Fruit fly (Drosophila melanogaster) whole organism, adult: Measurements from ENCODE around the gene CG13365.

Source experiments
- CG11617 ChIP-seq: fragments of 200-800 bp; sonication (Bioruptor generic); optimal IDR thresholded peaks from 2 replicates; lab custom pipeline; 2017; ENCODE audit warnings: mild to moderate bottlenecking, missing biosample characterization, missing genetic modification reagents, missing genetic modification characterization
- CG12768 ChIP-seq: fragments of 200-800 bp; sonication (Bioruptor generic); optimal IDR thresholded peaks from 2 replicates; lab custom pipeline; 2017; ENCODE audit warnings: missing biosample characterization, missing genetic modification characterization, mild to moderate bottlenecking, moderate library complexity, missing genetic modification reagents
- CG14711 ChIP-seq: fragments of 200-800 bp; sonication (Bioruptor generic); optimal IDR thresholded peaks from 2 replicates; lab custom pipeline; 2018; ENCODE audit warnings: missing biosample characterization, mild to moderate bottlenecking, missing genetic modification characterization, moderate library complexity
- CG33017 ChIP-seq: fragments of 200-800 bp; sonication (Bioruptor generic); optimal IDR thresholded peaks from 2 replicates; lab custom pipeline; 2018; ENCODE audit warnings: missing biosample characterization, mild to moderate bottlenecking, missing genetic modification characterization, moderate library complexity
- CG5204 ChIP-seq: fragments of 200-800 bp; sonication (Bioruptor generic); optimal IDR thresholded peaks from 2 replicates; lab custom pipeline; 2016; ENCODE audit warnings: missing biosample characterization, missing genetic modification characterization
- CG7045 ChIP-seq: fragments of 200-800 bp; sonication (Bioruptor generic); optimal IDR thresholded peaks from 2 replicates; lab custom pipeline; 2017; ENCODE audit warnings: missing biosample characterization, mild to moderate bottlenecking, missing genetic modification characterization
- Clk ChIP-seq: fragments of 200-800 bp; sonication (Bioruptor generic); optimal IDR thresholded peaks from 2 replicates; lab custom pipeline; 2017; ENCODE audit warnings: missing biosample characterization, missing genetic modification characterization
- Crg-1 ChIP-seq: fragments of 200-800 bp; sonication (Bioruptor generic); optimal IDR thresholded peaks from 2 replicates; lab custom pipeline; 2016; ENCODE audit warnings: missing biosample characterization, missing genetic modification characterization
- Mnt ChIP-seq: fragments of 200-800 bp; sonication (Bioruptor generic); optimal IDR thresholded peaks from 2 replicates; lab custom pipeline; 2016; ENCODE audit warnings: missing biosample characterization, mild to moderate bottlenecking, missing genetic modification characterization
- bab1 ChIP-seq: fragments of 200-800 bp; sonication (Bioruptor generic); optimal IDR thresholded peaks from 3 replicates; lab custom pipeline; 2019; ENCODE audit warnings: missing biosample characterization, mild to moderate bottlenecking, missing genetic modification characterization, moderate library complexity
- cic ChIP-seq: fragments of 200-800 bp; sonication (Bioruptor generic); optimal IDR thresholded peaks from 2 replicates; lab custom pipeline; 2017; ENCODE audit warnings: missing biosample characterization, mild to moderate bottlenecking, missing genetic modification characterization, moderate library complexity
- cnc ChIP-seq, 2 experiments: fragments of >200 bp; optimal IDR thresholded peaks; 2 replicates each; lab custom pipeline; 2017
- ovo ChIP-seq: fragments of 200-800 bp; sonication (Bioruptor generic); optimal IDR thresholded peaks from 2 replicates; lab custom pipeline; 2016; ENCODE audit warnings: missing biosample characterization, missing genetic modification characterization
- pad ChIP-seq: fragments of 200-800 bp; sonication (Bioruptor generic); optimal IDR thresholded peaks from 3 replicates; lab custom pipeline; 2017; ENCODE audit warnings: missing biosample characterization, missing genetic modification characterization, mild to moderate bottlenecking, moderate library complexity, missing genetic modification reagents
- tj ChIP-seq: fragments of 200-800 bp; sonication (Bioruptor generic); optimal IDR thresholded peaks from 3 replicates; lab custom pipeline; 2017; ENCODE audit warnings: missing biosample characterization, mild to moderate bottlenecking, missing genetic modification characterization, moderate library complexity
- toe ChIP-seq: fragments of 200-800 bp; sonication (Bioruptor generic); optimal IDR thresholded peaks from 2 replicates; lab custom pipeline; 2016; ENCODE audit warnings: missing biosample characterization, missing genetic modification characterization

CG13365 gene

DNA sequence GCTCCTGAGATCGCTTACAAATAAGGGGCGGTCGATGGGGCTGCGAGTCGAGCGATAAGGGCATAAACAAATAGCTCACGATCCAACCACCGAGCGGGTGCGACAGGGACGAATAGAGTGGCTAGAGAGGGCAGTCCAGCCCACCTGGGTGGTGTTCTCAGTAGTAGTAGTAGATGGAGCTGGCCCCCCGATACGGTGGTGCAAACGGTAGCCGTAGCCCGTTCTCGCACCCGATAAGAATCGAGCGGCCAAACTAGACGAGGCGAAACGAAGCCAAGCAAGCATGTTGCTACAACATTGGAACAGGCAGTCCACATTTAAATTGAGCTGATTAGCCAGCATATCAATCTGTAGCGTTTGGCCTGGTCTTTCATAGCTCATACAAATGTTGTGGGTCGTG, 40.4 kb downstream of the CG13365 start:
- no peak for TF ChIP-seq CG33017
- no peak for TF ChIP-seq cnc (optimal IDR thresholded peaks at IDR 0.05; lab: Kevin White, UChicago)
- no peak for TF ChIP-seq cic (GFP tag; lab: Kevin White, UChicago)
- no peak for TF ChIP-seq CG5204 (GFP tag; lab: Kevin White, UChicago)
- TF ChIP-seq bab1, result no peak
- no peak for TF ChIP-seq Clk (GFP tag; lab: Kevin White, UChicago)
- no peak for TF ChIP-seq CG11617 (GFP tag; lab: Kevin White, UChicago)
- TF ChIP-seq ovo (GFP tag; lab: Kevin White, UChicago), result no peak
- no peak for TF ChIP-seq Crg-1 (GFP tag; lab: Kevin White, UChicago)
- no peak for TF ChIP-seq CG14711 (tag; lab: Kevin White, UChicago)
- TF ChIP-seq tj, result no peak
- no peak for TF ChIP-seq pad (GFP tag; lab: Kevin White, UChicago)
- no peak for TF ChIP-seq Mnt (GFP tag; lab: Kevin White, UChicago)
- TF ChIP-seq toe (GFP tag; lab: Kevin White, UChicago), result no peak
- no peak for TF ChIP-seq CG7045 (GFP tag; lab: Kevin White, UChicago)
- TF ChIP-seq CG12768 (GFP tag; lab: Kevin White, UChicago), result no peak
